Worm (Caenorhabditis elegans) whole organism, mixed stage, embryonic: ENCODE measurements around the gene hda-10.

Experiments used
- M03D4.4 ChIP-seq: sonication (generic microtip); optimal IDR thresholded peaks from 2 replicates; lab custom pipeline; 2017; ENCODE audit warnings: mild to moderate bottlenecking, missing genetic modification characterization, missing compliant biosample characterization
- snpc-4 ChIP-seq: fragments of 150-350 bp; optimal IDR thresholded peaks from 2 replicates; lab custom pipeline; 2014; ENCODE audit warnings: missing biosample characterization, missing genetic modification characterization
- ztf-11 ChIP-seq: fragments of 150-350 bp; optimal IDR thresholded peaks from 2 replicates; lab custom pipeline; 2014; ENCODE audit warnings: missing biosample characterization, missing genetic modification characterization

DNA sequence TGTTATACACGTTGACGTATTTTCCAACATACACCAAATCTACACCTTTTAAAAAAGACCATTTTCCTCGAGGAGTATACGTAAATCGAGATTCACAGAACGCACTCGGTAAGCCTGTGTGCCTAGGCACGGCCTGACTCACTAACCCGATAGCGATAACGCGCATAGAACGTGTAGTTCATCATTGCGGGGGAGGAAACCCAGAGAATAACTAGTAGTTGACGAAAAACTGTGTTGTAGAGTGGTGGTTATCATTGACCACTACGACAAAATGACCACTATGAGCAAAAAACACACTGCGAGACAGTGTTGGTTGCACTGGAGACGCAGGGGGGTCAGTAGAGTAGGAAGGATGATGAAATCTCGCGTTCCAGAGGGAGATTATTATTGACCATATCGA is 22.7 kb upstream of the hda-10 start:
- TF ChIP-seq ztf-11, result no peak
- TF ChIP-seq snpc-4 (tag; lab: Kevin White, UChicago), result no peak
- no peak for TF ChIP-seq M03D4.4 (tag; lab: Kevin White, UChicago)
